Fruit fly (Drosophila melanogaster) Kc167 (cell line): ENCODE measurements around the gene CG43072.

Source experiments
- Sin3A ChIP-seq: fragments of >200 bp; optimal IDR thresholded peaks from 2 replicates; lab custom pipeline; 2018; ENCODE audit warnings: missing external identifiers
- insv ChIP-seq: fragments of >200 bp; optimal IDR thresholded peaks from 3 replicates; lab custom pipeline; 2018; ENCODE audit warnings: missing external identifiers
- psq ChIP-seq: fragments of >200 bp; optimal IDR thresholded peaks from 2 replicates; lab custom pipeline; 2017; ENCODE audit warnings: missing external identifiers

DNA sequence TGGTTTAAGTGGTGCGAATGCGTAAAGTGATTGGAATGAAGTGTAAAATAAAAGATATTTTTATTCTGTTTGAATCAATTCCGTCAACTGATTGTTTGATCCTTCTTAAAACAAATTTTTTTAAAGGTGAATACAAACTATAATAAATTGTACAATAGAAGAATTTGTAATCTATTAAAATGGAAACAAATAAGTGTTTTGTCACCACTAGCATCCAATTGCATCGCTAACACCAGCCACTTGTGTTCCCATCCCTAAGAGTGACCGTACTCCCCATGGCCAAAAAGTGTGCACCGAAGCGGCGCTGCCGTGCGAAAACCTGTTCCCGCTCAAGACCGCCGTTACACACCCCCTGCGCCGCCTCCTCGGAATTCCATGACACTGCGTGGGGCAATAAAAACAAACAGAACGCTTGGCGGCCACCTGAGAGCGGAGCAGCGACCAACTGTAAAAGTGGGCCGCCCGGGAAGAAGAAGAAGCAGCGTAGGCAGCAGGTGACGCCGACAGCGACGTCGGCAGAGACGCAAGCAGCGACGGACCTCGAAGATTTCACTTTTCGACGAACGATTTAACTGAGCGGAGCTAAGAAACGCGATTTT lies 37.9 kb upstream of the CG43072 start, which contains the start of gene Pdss2:
- TF ChIP-seq psq: no peak
- no peak for TF ChIP-seq insv
- no peak for TF ChIP-seq Sin3A (lab: Kevin White, UChicago)
